Fruit fly (Drosophila melanogaster) whole organism, prepupa: ENCODE results near the gene CG18473.
A peak's percentile ranks its signal among the peaks of the same experiment; 100 is the strongest.

Experiments used
- Blimp-1 ChIP-seq: fragments of 200-800 bp; sonication (Bioruptor generic); optimal IDR thresholded peaks from 3 replicates; lab custom pipeline; 2017; ENCODE audit warnings: missing biosample characterization, missing genetic modification characterization, mild to moderate bottlenecking, moderate library complexity, missing genetic modification reagents
- CG10631 ChIP-seq: fragments of 200-800 bp; sonication (Bioruptor generic); optimal IDR thresholded peaks from 2 replicates; lab custom pipeline; 2016; ENCODE audit warnings: missing biosample characterization, missing genetic modification characterization
- CG10669 ChIP-seq: fragments of 200-800 bp; sonication (Bioruptor generic); optimal IDR thresholded peaks from 3 replicates; lab custom pipeline; 2018; ENCODE audit warnings: missing biosample characterization, mild to moderate bottlenecking, missing genetic modification characterization, moderate library complexity
- CG11294 ChIP-seq: fragments of 200-800 bp; sonication (Bioruptor generic); IDR thresholded peaks from 2 replicates; pipeline ENCODE4 v1.3.6; 2022; ENCODE audit warnings: missing biosample characterization, missing genetic modification characterization
- CG11762 ChIP-seq: fragments of 200-800 bp; sonication (Bioruptor generic); optimal IDR thresholded peaks from 3 replicates; lab custom pipeline; 2016; ENCODE audit warnings: missing biosample characterization, missing genetic modification characterization; ENCODE audit not compliant: insufficient read depth
- CG11902 ChIP-seq: fragments of 200-800 bp; sonication (Bioruptor generic); optimal IDR thresholded peaks from 3 replicates; lab custom pipeline; 2016; ENCODE audit warnings: missing biosample characterization, missing genetic modification characterization
- CG15336 ChIP-seq: fragments of 200-800 bp; sonication (Bioruptor generic); IDR thresholded peaks from 2 replicates; pipeline ENCODE4 v1.3.6; 2022; ENCODE audit warnings: missing biosample characterization, missing genetic modification characterization
- CG1621 ChIP-seq: fragments of 200-800 bp; sonication (Bioruptor generic); optimal IDR thresholded peaks from 3 replicates; lab custom pipeline; 2018; ENCODE audit warnings: missing biosample characterization, mild to moderate bottlenecking, missing genetic modification characterization
- CG32006 ChIP-seq: fragments of 200-800 bp; sonication (Bioruptor generic); optimal IDR thresholded peaks from 3 replicates; lab custom pipeline; 2017; ENCODE audit warnings: missing biosample characterization, mild to moderate bottlenecking, missing genetic modification characterization
- CG34406 ChIP-seq: fragments of 200-800 bp; sonication (Bioruptor generic); optimal IDR thresholded peaks from 3 replicates; lab custom pipeline; 2016; ENCODE audit warnings: missing biosample characterization, missing genetic modification characterization
- CG3919 ChIP-seq: fragments of 200-800 bp; sonication (Bioruptor generic); optimal IDR thresholded peaks from 3 replicates; lab custom pipeline; 2016; ENCODE audit warnings: missing biosample characterization, missing genetic modification characterization
- CG6163 ChIP-seq: fragments of 200-800 bp; sonication (Bioruptor generic); IDR thresholded peaks from 3 replicates; pipeline ENCODE4 v1.3.6; 2022; ENCODE audit warnings: missing biosample characterization, missing genetic modification characterization
- CG6276 ChIP-seq: fragments of 200-800 bp; sonication (Bioruptor generic); optimal IDR thresholded peaks from 2 replicates; lab custom pipeline; 2017; ENCODE audit warnings: missing biosample characterization, mild to moderate bottlenecking, missing genetic modification characterization
- CG6792 ChIP-seq: fragments of 200-800 bp; sonication (Bioruptor generic); optimal IDR thresholded peaks from 3 replicates; lab custom pipeline; 2016; ENCODE audit warnings: missing biosample characterization, missing genetic modification characterization
- CG6854 ChIP-seq: fragments of 200-800 bp; sonication (Bioruptor generic); optimal IDR thresholded peaks from 2 replicates; lab custom pipeline; 2017; ENCODE audit warnings: missing biosample characterization, mild to moderate bottlenecking, missing genetic modification characterization
- CG7368 ChIP-seq: fragments of 200-800 bp; sonication (Bioruptor generic); optimal IDR thresholded peaks from 3 replicates; lab custom pipeline; 2016; ENCODE audit warnings: missing biosample characterization, missing genetic modification characterization
- CG8119 ChIP-seq: fragments of 200-800 bp; sonication (Bioruptor generic); IDR thresholded peaks from 3 replicates; pipeline ENCODE4 v1.3.6; 2022; ENCODE audit warnings: missing biosample characterization, missing genetic modification characterization
- CG8319 ChIP-seq: fragments of 200-800 bp; sonication (Bioruptor generic); optimal IDR thresholded peaks from 3 replicates; lab custom pipeline; 2016; ENCODE audit warnings: missing biosample characterization, missing genetic modification characterization
- CG8632 ChIP-seq: fragments of 200-800 bp; sonication (Bioruptor generic); optimal IDR thresholded peaks from 3 replicates; lab custom pipeline; 2016; ENCODE audit warnings: missing biosample characterization, missing genetic modification characterization
- CG9139 ChIP-seq: fragments of 200-800 bp; sonication (Bioruptor generic); optimal IDR thresholded peaks from 3 replicates; lab custom pipeline; 2017; ENCODE audit warnings: missing biosample characterization, mild to moderate bottlenecking, missing genetic modification characterization
- Eip75B ChIP-seq: fragments of 200-800 bp; sonication (Bioruptor generic); optimal IDR thresholded peaks from 3 replicates; lab custom pipeline; 2016; ENCODE audit warnings: missing biosample characterization, missing genetic modification characterization
- Eip93F ChIP-seq: fragments of 200-800 bp; sonication (Bioruptor generic); optimal IDR thresholded peaks from 2 replicates; lab custom pipeline; 2016; ENCODE audit warnings: missing biosample characterization, mild to moderate bottlenecking, missing genetic modification characterization
- Ets96B ChIP-seq: fragments of 200-800 bp; optimal IDR thresholded peaks from 2 replicates; lab custom pipeline; 2019; ENCODE audit warnings: missing biosample characterization, mild to moderate bottlenecking, missing genetic modification characterization, moderate library complexity
- Hr39 ChIP-seq: fragments of 200-800 bp; sonication (Bioruptor generic); optimal IDR thresholded peaks from 2 replicates; lab custom pipeline; 2016; ENCODE audit warnings: missing biosample characterization, missing genetic modification characterization
- Hr4 ChIP-seq: fragments of 200-800 bp; sonication (Bioruptor generic); optimal IDR thresholded peaks from 3 replicates; lab custom pipeline; 2016; ENCODE audit warnings: missing biosample characterization, missing genetic modification characterization
- Lpt ChIP-seq: fragments of 200-800 bp; sonication (Bioruptor generic); optimal IDR thresholded peaks from 3 replicates; lab custom pipeline; 2016; ENCODE audit warnings: missing biosample characterization, missing genetic modification characterization
- Met ChIP-seq: fragments of 200-800 bp; sonication (Bioruptor generic); optimal IDR thresholded peaks from 3 replicates; lab custom pipeline; 2016; ENCODE audit warnings: missing biosample characterization, missing genetic modification characterization
- OdsH ChIP-seq: fragments of 200-800 bp; sonication (Bioruptor generic); optimal IDR thresholded peaks from 3 replicates; lab custom pipeline; 2016; ENCODE audit warnings: missing biosample characterization, missing genetic modification characterization
- Smox ChIP-seq: fragments of 200-800 bp; sonication (Bioruptor generic); optimal IDR thresholded peaks from 3 replicates; lab custom pipeline; 2016; ENCODE audit warnings: missing biosample characterization, missing genetic modification characterization
- Sox102F ChIP-seq: fragments of 200-800 bp; sonication (Bioruptor generic); optimal IDR thresholded peaks from 2 replicates; lab custom pipeline; 2016; ENCODE audit warnings: missing biosample characterization, mild to moderate bottlenecking, missing genetic modification characterization
- Sox15 ChIP-seq: fragments of 200-800 bp; sonication (Bioruptor generic); optimal IDR thresholded peaks from 3 replicates; lab custom pipeline; 2016; ENCODE audit warnings: missing biosample characterization, missing genetic modification characterization
- acj6 ChIP-seq: fragments of 200-800 bp; sonication (Bioruptor generic); optimal IDR thresholded peaks from 3 replicates; lab custom pipeline; 2016; ENCODE audit warnings: missing biosample characterization, missing genetic modification characterization
- dac ChIP-seq: fragments of 200-800 bp; sonication (Bioruptor generic); optimal IDR thresholded peaks from 2 replicates; lab custom pipeline; 2017; ENCODE audit warnings: missing biosample characterization, mild to moderate bottlenecking, missing genetic modification characterization
- dsx ChIP-seq: fragments of 200-800 bp; optimal IDR thresholded peaks from 3 replicates; lab custom pipeline; 2019; ENCODE audit warnings: missing biosample characterization, mild to moderate bottlenecking, missing genetic modification characterization, moderate library complexity; ENCODE audit not compliant: poor library complexity, severe bottlenecking
- eg ChIP-seq: fragments of 200-800 bp; sonication (Bioruptor generic); IDR thresholded peaks from 3 replicates; pipeline ENCODE4 v1.3.6; 2022; ENCODE audit warnings: missing biosample characterization, missing genetic modification characterization
- esn ChIP-seq: fragments of 200-800 bp; sonication (Bioruptor generic); optimal IDR thresholded peaks from 2 replicates; lab custom pipeline; 2016; ENCODE audit warnings: missing biosample characterization, mild to moderate bottlenecking, missing genetic modification characterization, moderate library complexity
- fd85E ChIP-seq: fragments of 200-800 bp; sonication (Bioruptor generic); optimal IDR thresholded peaks from 3 replicates; lab custom pipeline; 2016; ENCODE audit warnings: missing biosample characterization, missing genetic modification characterization
- lz ChIP-seq: fragments of 200-800 bp; sonication (Bioruptor generic); optimal IDR thresholded peaks from 3 replicates; lab custom pipeline; 2016; ENCODE audit warnings: missing biosample characterization, missing genetic modification characterization
- net ChIP-seq: fragments of 200-800 bp; sonication (Bioruptor generic); optimal IDR thresholded peaks from 3 replicates; lab custom pipeline; 2016; ENCODE audit warnings: missing biosample characterization, missing genetic modification characterization
- pdm3 ChIP-seq: fragments of 200-800 bp; sonication (Bioruptor generic); optimal IDR thresholded peaks from 3 replicates; lab custom pipeline; 2016; ENCODE audit warnings: missing biosample characterization, missing genetic modification characterization
- salr ChIP-seq, 2 experiments: fragments of 200-800 bp; sonication (Bioruptor generic); optimal IDR thresholded peaks; 3 replicates each; lab custom pipeline; 2016 to 2018; ENCODE audit warnings: missing biosample characterization in 2 of 2, missing genetic modification characterization in 2 of 2, mild to moderate bottlenecking in 1 of 2
- spab ChIP-seq: fragments of 200-800 bp; sonication (Bioruptor generic); optimal IDR thresholded peaks from 2 replicates; lab custom pipeline; 2017; ENCODE audit warnings: missing biosample characterization, mild to moderate bottlenecking, missing genetic modification characterization, missing genetic modification reagents
- ss ChIP-seq, 2 experiments: fragments of 200-800 bp; sonication (Bioruptor generic); optimal IDR thresholded peaks; 2 replicates in 1 of 2; 3 replicates in 1 of 2; lab custom pipeline; 2017 to 2018; ENCODE audit warnings: mild to moderate bottlenecking in 2 of 2, missing biosample characterization in 2 of 2, missing genetic modification characterization in 2 of 2, moderate library complexity in 1 of 2
- svp ChIP-seq: fragments of 200-800 bp; sonication (Bioruptor generic); peaks from one replicate; lab custom pipeline; 2016; ENCODE audit warnings: missing biosample characterization, missing genetic modification characterization
- topi ChIP-seq: fragments of 200-800 bp; sonication (Bioruptor generic); optimal IDR thresholded peaks from 3 replicates; lab custom pipeline; 2016; ENCODE audit warnings: missing biosample characterization, missing genetic modification characterization
- vri ChIP-seq: fragments of 200-800 bp; sonication (Bioruptor generic); optimal IDR thresholded peaks from 3 replicates; lab custom pipeline; 2016; ENCODE audit warnings: missing biosample characterization, mild to moderate bottlenecking, missing genetic modification characterization

Gene CG18473

dm6 chr3R:9393542-9394025 lies 30.5 kb downstream of the CG18473 start (continued):
- TF ChIP-seq CG6163 (GFP tag; lab: Robert Waterston, UW) (peak; percentile 98), salr (GFP tag; optimal IDR thresholded peaks at IDR 0.05; lab: Kevin White, UChicago) (peak; percentile 95 to 96), Ets96B (peak; percentile 98), Sox15 (GFP tag; lab: Kevin White, UChicago) (peak; percentile 70), CG7368 (GFP tag; lab: Kevin White, UChicago) (peak; percentile 93), eg (GFP tag; lab: Robert Waterston, UW) (peak; percentile 95), dac (GFP tag; lab: Kevin White, UChicago) (peak; percentile 84), CG8119 (GFP tag; lab: Robert Waterston, UW) (peak; percentile 95), CG11902 (GFP tag; lab: Kevin White, UChicago) (peak; percentile 78), lz (peak; percentile 91), CG34406 (GFP tag; lab: Kevin White, UChicago) (peak; percentile 89), Eip75B (GFP tag; lab: Kevin White, UChicago) (peak; percentile 94), Sox102F (GFP tag; lab: Kevin White, UChicago) (peak; percentile 92), Blimp-1 (peak; percentile 82), fd85E (GFP tag; lab: Kevin White, UChicago) (peak; percentile 81), pdm3 (GFP tag; lab: Kevin White, UChicago) (peak; percentile 92), CG8632 (GFP tag; lab: Kevin White, UChicago) (peak; percentile 91), dsx (peak; percentile 96), esn (GFP tag; lab: Kevin White, UChicago) (peak; percentile 94), CG11762 (GFP tag; lab: Kevin White, UChicago) (peak; percentile 95), CG8319 (peak; percentile 93), vri (GFP tag; lab: Kevin White, UChicago) (peak; percentile 89), Eip93F (GFP tag; lab: Kevin White, UChicago) (peak; percentile 70), OdsH (GFP tag; lab: Kevin White, UChicago) (peak; percentile 95), CG10631 (peak; percentile 97), acj6 (peak; percentile 95), CG11294 (GFP tag; lab: Robert Waterston, UW) (peak; percentile 83), net (peak; percentile 93)

dm6 chr3R:9394385-9395042 lies 31.4 kb downstream of the CG18473 start, which contains the start of gene FER:
Gene FER (minus strand): TSS chr3R:9394546.
- peak; percentile 58 for TF ChIP-seq CG9139 (GFP tag; lab: Kevin White, UChicago)
- TF ChIP-seq CG6854 (GFP tag; lab: Kevin White, UChicago), result peak; percentile 83
- no peak for TF ChIP-seq OdsH (GFP tag; lab: Kevin White, UChicago)
- TF ChIP-seq Hr39 (GFP tag; lab: Kevin White, UChicago), result no peak
- no peak for TF ChIP-seq CG6792 (GFP tag; lab: Kevin White, UChicago)
- TF ChIP-seq Lpt, result no peak
- TF ChIP-seq lz, result peak; percentile 6
- TF ChIP-seq CG6276, result peak; percentile 8
- no peak for TF ChIP-seq Eip93F (GFP tag; lab: Kevin White, UChicago)
- peak; percentile 71; the same call in 2 of the 3 replicates for TF ChIP-seq eg (GFP tag; lab: Robert Waterston, UW)
- peak; percentile 16 for TF ChIP-seq spab (GFP tag; lab: Kevin White, UChicago)
- TF ChIP-seq fd85E (GFP tag; lab: Kevin White, UChicago), result no peak
- TF ChIP-seq dac (GFP tag; lab: Kevin White, UChicago), result no peak
- peak; percentile 65 for TF ChIP-seq svp (GFP tag; lab: Kevin White, UChicago)
- peak; percentile 63 for TF ChIP-seq CG1621
- TF ChIP-seq CG11762 (GFP tag; lab: Kevin White, UChicago), result no peak
- no peak for TF ChIP-seq CG10631
- TF ChIP-seq CG10669 (GFP tag; lab: Kevin White, UChicago), result no peak
- peak; percentile 28 for TF ChIP-seq Hr4 (GFP tag; lab: Kevin White, UChicago)
- TF ChIP-seq Smox (GFP tag; lab: Kevin White, UChicago), result no peak
- TF ChIP-seq ss (GFP tag; optimal IDR thresholded peaks at IDR 0.05; lab: Kevin White, UChicago), result peak; percentile 9 to 59
- no peak for TF ChIP-seq CG7368 (GFP tag; lab: Kevin White, UChicago)
- TF ChIP-seq CG32006, result no peak
- TF ChIP-seq CG15336, result peak; percentile 48; the same call in 1 of the 2 replicates
- no peak for TF ChIP-seq CG8632 (GFP tag; lab: Kevin White, UChicago)
- TF ChIP-seq Sox102F (GFP tag; lab: Kevin White, UChicago), result peak; percentile 13
- no peak for TF ChIP-seq acj6
- TF ChIP-seq Met (GFP tag; lab: Kevin White, UChicago), result no peak
- peak; percentile 35 for TF ChIP-seq CG3919 (GFP tag; lab: Kevin White, UChicago)
- peak; percentile 18 for TF ChIP-seq topi (GFP tag; lab: Kevin White, UChicago)
- peak; percentile 17 for TF ChIP-seq esn (GFP tag; lab: Kevin White, UChicago)
- no peak for TF ChIP-seq CG8319
- TF ChIP-seq net, result no peak
- no peak for TF ChIP-seq salr (GFP tag; optimal IDR thresholded peaks at IDR 0.05; lab: Kevin White, UChicago)
